Worm (Caenorhabditis elegans) whole organism, L4 larva: ENCODE results near the gene C49H3.16.
A peak's percentile ranks its signal among the peaks of the same experiment; 100 is the strongest.

ENCODE experiments used
- D1046.2 ChIP-seq: fragments of 200-800 bp; sonication (Bioruptor generic); IDR thresholded peaks from 2 replicates; pipeline ENCODE4 v1.3.6; 2022; ENCODE audit warnings: missing genetic modification characterization, missing compliant biosample characterization
- ceh-32 ChIP-seq: sonication (generic microtip); optimal IDR thresholded peaks from 2 replicates; lab custom pipeline; 2016; ENCODE audit warnings: mild to moderate bottlenecking, missing genetic modification characterization, missing compliant biosample characterization; ENCODE audit not compliant: poor library complexity
- ces-1 ChIP-seq: fragments of 150-350 bp; sonication (generic microtip); optimal IDR thresholded peaks from 4 replicates; lab custom pipeline; 2014; ENCODE audit warnings: missing biosample characterization, missing genetic modification reagents, missing genetic modification characterization
- madf-9 ChIP-seq: fragments of 200-800 bp; sonication (Bioruptor generic); conservative IDR thresholded peaks from 2 replicates; pipeline ENCODE4 v1.3.6; 2022; ENCODE audit warnings: missing genetic modification reagents, missing genetic modification characterization, missing compliant biosample characterization
- nhr-10 ChIP-seq: fragments of 150-350 bp; optimal IDR thresholded peaks from 2 replicates; lab custom pipeline; 2014; ENCODE audit warnings: missing biosample characterization, missing genetic modification characterization
- pha-4 ChIP-seq, 2 experiments: fragments of 150-350 bp in 1 of 2; fragments of 200-800 bp in 1 of 2; sonication (Bioruptor generic) in 1 of 2; IDR thresholded peaks in 1 of 2; optimal IDR thresholded peaks in 1 of 2; 2 replicates each; pipeline versions ENCODE4 v1.3.6 to Lab custom; 2014 to 2022; ENCODE audit warnings: missing genetic modification characterization in 2 of 2, missing genetic modification reagents in 2 of 2, missing biosample characterization in 1 of 2, missing compliant biosample characterization in 1 of 2
- spr-1 ChIP-seq: sonication (generic microtip); optimal IDR thresholded peaks from 2 replicates; lab custom pipeline; 2016; ENCODE audit warnings: mild to moderate bottlenecking, missing genetic modification characterization, missing compliant biosample characterization
- unc-62 ChIP-seq, 3 experiments: fragments of 150-350 bp in 1 of 3; sonication (generic microtip); optimal IDR thresholded peaks in 2 of 3; peaks in 1 of 3; 1 replicate in 1 of 3; 2 replicates in 2 of 3; lab custom pipeline; 2014 to 2017; ENCODE audit warnings: missing biosample characterization in 3 of 3, missing genetic modification characterization in 3 of 3, missing genetic modification reagents in 3 of 3, missing genotype in 1 of 3
- vab-7 ChIP-seq: fragments of 200-800 bp; sonication (Bioruptor generic); IDR thresholded peaks from 2 replicates; pipeline ENCODE4 v1.3.6; 2022; ENCODE audit warnings: missing genetic modification reagents, missing genetic modification characterization, missing compliant biosample characterization

ce11 chrIV:7926102-7926840, 6.0 kb downstream of the C49H3.16 start, which contains the start of gene rps-2:
- TF ChIP-seq pha-4 (GFP tag; IDR thresholded peaks at IDR 0.05; lab: Robert Waterston, UW) (0 out of 2 replicates have a peak, but pooled peaks have one; percentile 20), pha-4 (tag; optimal IDR thresholded peaks at IDR 0.05; lab: Kevin White, UChicago) (no peak), spr-1 (tag; lab: Kevin White, UChicago) (no peak), ceh-32 (no peak), unc-62 (GFP tag; optimal IDR thresholded peaks at IDR 0.05 in 1 of 2; lab: Kevin White, UChicago) (peak in 1 of 2 experiments; percentile 36), unc-62 (tag; optimal IDR thresholded peaks at IDR 0.05; lab: Kevin White, UChicago) (no peak), D1046.2 (no peak), ces-1 (GFP tag; lab: Kevin White, UChicago) (no peak), vab-7 (GFP tag; lab: Robert Waterston, UW) (no peak), nhr-10 (tag; lab: Kevin White, UChicago) (no peak), madf-9 (GFP tag; lab: Robert Waterston, UW) (no peak)
